Fruit fly (Drosophila melanogaster) whole organism, wandering third instar larva: ENCODE measurements around the gene CG9297.

ENCODE experiments used
- Abd-B ChIP-seq: fragments of >200 bp; optimal IDR thresholded peaks from 2 replicates; lab custom pipeline; 2017; ENCODE audit warnings: missing biosample characterization, missing genetic modification characterization
- CG9705 ChIP-seq: fragments of 200-800 bp; sonication (Bioruptor generic); optimal IDR thresholded peaks from 2 replicates; lab custom pipeline; 2018; ENCODE audit warnings: missing biosample characterization, mild to moderate bottlenecking, missing genetic modification characterization
- CrebA ChIP-seq: fragments of 200-800 bp; sonication (Bioruptor generic); optimal IDR thresholded peaks from 2 replicates; lab custom pipeline; 2016; ENCODE audit warnings: missing biosample characterization, mild to moderate bottlenecking, missing genetic modification characterization, borderline replicate concordance
- Dif ChIP-seq: fragments of 200-275, 200-300 bp; sonication (Bioruptor generic); optimal IDR thresholded peaks from 2 replicates; lab custom pipeline; 2018; ENCODE audit warnings: missing biosample characterization, missing genetic modification characterization; ENCODE audit not compliant: partially characterized antibody
- HLH106 ChIP-seq: fragments of 200-800 bp; optimal IDR thresholded peaks from 3 replicates; lab custom pipeline; 2019; ENCODE audit warnings: missing biosample characterization, mild to moderate bottlenecking, missing genetic modification characterization, moderate library complexity
- Hnf4 ChIP-seq: fragments of 200-800 bp; sonication (Bioruptor generic); optimal IDR thresholded peaks from 2 replicates; lab custom pipeline; 2016; ENCODE audit warnings: missing biosample characterization, mild to moderate bottlenecking, missing genetic modification characterization
- Jra ChIP-seq: sonication (Bioruptor generic); optimal IDR thresholded peaks from 2 replicates; lab custom pipeline; 2016; ENCODE audit warnings: missing biosample characterization, missing genetic modification characterization
- Myc ChIP-seq: fragments of >200 bp; optimal IDR thresholded peaks from 2 replicates; lab custom pipeline; 2017
- N ChIP-seq: fragments of >200 bp; optimal IDR thresholded peaks from 2 replicates; lab custom pipeline; 2018; ENCODE audit warnings: missing biosample characterization, missing external identifiers, missing genetic modification characterization
- OdsH ChIP-seq: fragments of 200-800 bp; sonication (Bioruptor generic); optimal IDR thresholded peaks from 2 replicates; lab custom pipeline; 2016; ENCODE audit warnings: missing biosample characterization, mild to moderate bottlenecking, missing genetic modification characterization
- Rel ChIP-seq, 2 experiments: fragments of 200-800 bp; sonication (Bioruptor generic) in 1 of 2; optimal IDR thresholded peaks; 2 replicates in 1 of 2; 3 replicates in 1 of 2; lab custom pipeline; 2016 to 2019; ENCODE audit warnings: mild to moderate bottlenecking in 2 of 2, missing biosample characterization in 2 of 2, missing genetic modification characterization in 2 of 2, moderate library complexity in 1 of 2
- Sp1 ChIP-seq: fragments of 200-800 bp; sonication (Bioruptor generic); optimal IDR thresholded peaks from 3 replicates; lab custom pipeline; 2019; ENCODE audit warnings: missing biosample characterization, mild to moderate bottlenecking, missing genetic modification characterization, moderate library complexity
- Vsx2 ChIP-seq: fragments of 200-300, 225-300 bp; sonication (Bioruptor generic); optimal IDR thresholded peaks from 2 replicates; lab custom pipeline; 2018; ENCODE audit warnings: missing biosample characterization, missing genetic modification characterization; ENCODE audit not compliant: partially characterized antibody
- br ChIP-seq: fragments of 200-800 bp; sonication (Bioruptor generic); optimal IDR thresholded peaks from 2 replicates; lab custom pipeline; 2016; ENCODE audit warnings: missing biosample characterization, missing genetic modification characterization
- brk ChIP-seq: fragments of 200-800 bp; sonication (Bioruptor generic); optimal IDR thresholded peaks from 2 replicates; lab custom pipeline; 2016; ENCODE audit warnings: missing biosample characterization, mild to moderate bottlenecking, missing genetic modification characterization
- dl ChIP-seq, 2 experiments: fragments of 175-275, 200-275 bp in 1 of 2; fragments of 200-275 bp in 1 of 2; sonication (Bioruptor generic); optimal IDR thresholded peaks; lab custom pipeline; 2018; ENCODE audit warnings: mild to moderate bottlenecking in 2 of 2, missing biosample characterization in 2 of 2, missing genetic modification characterization in 2 of 2, moderate library complexity in 2 of 2; ENCODE audit not compliant: partially characterized antibody in 2 of 2, insufficient read depth in 1 of 2
- dmrt93B ChIP-seq: fragments of 200-800 bp; sonication (Bioruptor generic); optimal IDR thresholded peaks from 2 replicates; lab custom pipeline; 2018; ENCODE audit warnings: missing biosample characterization, mild to moderate bottlenecking, missing genetic modification characterization
- ey ChIP-seq: fragments of 200-800 bp; sonication (Bioruptor generic); optimal IDR thresholded peaks from 2 replicates; lab custom pipeline; 2016; ENCODE audit warnings: missing biosample characterization, missing genetic modification characterization
- foxo ChIP-seq, 2 experiments: fragments of 200-800 bp; sonication (Bioruptor generic); optimal IDR thresholded peaks; 2 replicates in 1 of 2; 3 replicates in 1 of 2; lab custom pipeline; 2016 to 2017; ENCODE audit warnings: missing biosample characterization in 2 of 2, missing genetic modification characterization in 2 of 2
- fru ChIP-seq: fragments of 200-800 bp; sonication (Bioruptor generic); optimal IDR thresholded peaks from 3 replicates; lab custom pipeline; 2016; ENCODE audit warnings: missing biosample characterization, mild to moderate bottlenecking, missing genetic modification characterization
- h ChIP-seq: fragments of 200-800 bp; sonication (Bioruptor generic); optimal IDR thresholded peaks from 3 replicates; lab custom pipeline; 2016; ENCODE audit warnings: missing biosample characterization, mild to moderate bottlenecking, missing genetic modification characterization
- lola ChIP-seq: fragments of >200 bp; optimal IDR thresholded peaks from 2 replicates; lab custom pipeline; 2017; ENCODE audit warnings: missing biosample characterization, missing genetic modification characterization
- pan ChIP-seq: fragments of >200 bp; optimal IDR thresholded peaks from 2 replicates; lab custom pipeline; 2017
- psq ChIP-seq: fragments of 200-800 bp; sonication (Bioruptor generic); optimal IDR thresholded peaks from 3 replicates; lab custom pipeline; 2017; ENCODE audit warnings: missing biosample characterization, mild to moderate bottlenecking, missing genetic modification characterization, moderate library complexity
- rgr ChIP-seq: fragments of 200-800 bp; sonication (Bioruptor generic); optimal IDR thresholded peaks from 3 replicates; lab custom pipeline; 2016; ENCODE audit warnings: missing biosample characterization, mild to moderate bottlenecking, missing genetic modification characterization
- sv ChIP-seq: fragments of 200-800 bp; sonication (Bioruptor generic); optimal IDR thresholded peaks from 3 replicates; lab custom pipeline; 2016; ENCODE audit warnings: missing biosample characterization, missing genetic modification characterization
- usp ChIP-seq: fragments of >200 bp; optimal IDR thresholded peaks from 2 replicates; lab custom pipeline; 2017; ENCODE audit warnings: missing biosample characterization, missing genetic modification characterization

Gene CG9297

DNA sequence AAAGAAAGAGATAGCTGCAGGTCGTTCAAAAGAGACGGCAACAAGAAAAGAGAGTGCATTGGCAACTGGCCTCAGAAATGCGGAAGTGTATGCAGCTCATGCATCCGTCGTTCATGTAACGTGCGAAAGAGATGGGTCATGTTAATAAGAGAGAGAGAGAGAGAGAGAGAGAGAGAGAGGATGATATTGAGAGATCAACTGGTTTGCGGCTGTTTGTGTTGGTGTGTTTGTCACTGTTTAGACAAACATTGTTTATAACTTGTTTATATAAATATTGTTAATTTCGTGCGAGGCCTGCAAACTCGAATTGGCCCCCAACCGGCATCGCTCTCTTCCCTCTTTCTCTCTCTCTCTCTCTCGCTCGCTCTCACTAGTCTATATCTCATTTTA, 23.4 kb downstream of the CG9297 start:
- peak in 1 of 2 experiments; percentile 44 for TF ChIP-seq dl (GFP tag; optimal IDR thresholded peaks at IDR 0.05; lab: Kevin White, UChicago; ENCODE audit: insufficient read depth in 1 of 2, partially characterized antibody in 2 of 2)
- no peak for TF ChIP-seq usp (GFP tag; lab: Kevin White, UChicago)
- TF ChIP-seq Abd-B (GFP tag; lab: Kevin White, UChicago): no peak
- TF ChIP-seq Vsx2 (GFP tag; lab: Kevin White, UChicago): peak; percentile 36
- TF ChIP-seq Dif (GFP tag; lab: Kevin White, UChicago): peak; percentile 60
- TF ChIP-seq fru (GFP tag; lab: Kevin White, UChicago): peak; percentile 19

DNA sequence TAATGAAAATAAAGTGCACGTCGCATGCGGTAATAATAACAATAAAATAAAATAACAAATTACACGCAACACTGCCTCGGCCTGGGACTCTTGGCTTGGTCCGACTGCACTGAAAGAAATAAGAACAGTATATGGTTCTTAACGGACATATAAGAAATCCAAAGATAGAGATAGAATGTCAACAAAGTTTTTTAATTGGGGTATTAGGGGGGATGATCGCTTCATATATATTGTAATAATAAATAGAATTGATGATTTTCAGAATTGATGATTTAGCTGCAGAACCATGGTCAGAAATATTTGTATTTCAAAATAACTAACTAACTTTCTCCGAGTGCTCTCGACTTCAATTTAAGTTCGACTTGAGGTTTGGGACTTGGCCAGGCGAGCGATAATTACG, 24.8 kb downstream of the CG9297 start:
- no peak for TF ChIP-seq Myc (lab: Kevin White, UChicago)
- TF ChIP-seq foxo (GFP tag; optimal IDR thresholded peaks at IDR 0.05; lab: Kevin White, UChicago): peak in 1 of 2 experiments; percentile 69
- TF ChIP-seq br: peak; percentile 10
- TF ChIP-seq h (GFP tag; lab: Kevin White, UChicago): peak; percentile 52
- no peak for TF ChIP-seq Dif (GFP tag; lab: Kevin White, UChicago)
- peak; percentile 34 for TF ChIP-seq psq
- TF ChIP-seq HLH106 (tag; lab: Kevin White, UChicago): peak; percentile 59
- TF ChIP-seq pan: no peak
- TF ChIP-seq CrebA (GFP tag; lab: Kevin White, UChicago): no peak
- TF ChIP-seq CG9705: no peak
- TF ChIP-seq lola (GFP tag; lab: Kevin White, UChicago): no peak
- TF ChIP-seq OdsH: peak; percentile 14
- peak; percentile 6 for TF ChIP-seq ey
- peak; percentile 63 for TF ChIP-seq Sp1
- TF ChIP-seq dmrt93B: peak; percentile 27
- TF ChIP-seq rgr (GFP tag; lab: Kevin White, UChicago): no peak
- TF ChIP-seq fru (GFP tag; lab: Kevin White, UChicago): peak; percentile 66
- TF ChIP-seq Jra (GFP tag; lab: Kevin White, UChicago): no peak
- TF ChIP-seq, all 38 proteins: peak for 10

DNA sequence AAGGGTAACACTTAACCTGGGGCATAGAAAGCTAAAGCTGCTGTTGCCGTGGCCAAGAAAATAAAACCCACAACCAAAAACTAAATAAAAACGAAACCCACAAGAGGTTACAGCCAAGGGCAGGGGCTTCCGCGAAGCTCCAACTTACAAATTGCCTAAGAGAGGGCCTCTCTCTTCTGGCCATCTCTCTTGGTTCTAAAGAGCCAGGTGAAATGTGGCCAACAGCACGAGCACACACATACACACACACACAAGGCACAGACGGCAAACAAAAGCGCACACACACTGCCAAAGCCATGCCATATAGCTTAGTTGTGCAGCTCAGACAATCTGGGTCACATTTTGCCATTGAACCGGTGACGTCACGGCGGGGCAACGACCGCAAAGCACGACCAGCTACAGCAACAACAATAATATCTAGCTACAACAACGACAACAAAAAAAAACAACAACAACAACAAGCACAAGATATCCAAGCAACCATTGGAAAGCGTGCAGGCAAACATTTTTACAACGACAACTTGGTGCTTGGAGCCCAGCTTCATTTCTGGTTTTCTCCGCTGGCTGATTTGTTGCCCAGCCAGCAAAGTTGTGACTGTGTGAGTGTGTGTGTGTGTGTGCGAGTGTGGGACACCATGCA, 25.4 kb downstream of the CG9297 start:
- no peak for TF ChIP-seq pan
- no peak for TF ChIP-seq N (GFP tag; lab: Kevin White, UChicago)

DNA sequence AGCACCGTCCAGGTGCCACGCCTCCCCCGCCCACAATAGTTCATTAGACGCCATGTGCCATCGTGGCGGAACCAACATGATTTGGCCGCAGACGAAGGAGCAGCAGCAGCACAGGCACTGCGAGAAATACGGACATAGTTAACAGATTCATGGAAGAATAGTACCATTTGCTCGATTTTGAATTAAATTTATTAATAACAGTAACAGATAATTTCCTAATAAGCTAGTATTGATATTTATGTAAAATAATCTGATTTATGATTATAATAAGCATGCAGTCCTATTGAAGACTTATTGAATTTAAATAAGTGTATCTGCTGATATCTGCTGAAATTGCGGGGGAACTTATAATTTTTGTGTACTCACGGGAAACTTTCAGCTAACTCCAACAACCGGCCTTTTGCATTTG, 26.0 kb downstream of the CG9297 start:
- no peak for TF ChIP-seq Vsx2 (GFP tag; lab: Kevin White, UChicago)
- no peak for TF ChIP-seq Hnf4 (GFP tag; lab: Kevin White, UChicago)
- TF ChIP-seq sv: no peak
- no peak for TF ChIP-seq N (GFP tag; lab: Kevin White, UChicago)
- no peak for TF ChIP-seq br
- no peak for TF ChIP-seq brk (GFP tag; lab: Kevin White, UChicago)

DNA sequence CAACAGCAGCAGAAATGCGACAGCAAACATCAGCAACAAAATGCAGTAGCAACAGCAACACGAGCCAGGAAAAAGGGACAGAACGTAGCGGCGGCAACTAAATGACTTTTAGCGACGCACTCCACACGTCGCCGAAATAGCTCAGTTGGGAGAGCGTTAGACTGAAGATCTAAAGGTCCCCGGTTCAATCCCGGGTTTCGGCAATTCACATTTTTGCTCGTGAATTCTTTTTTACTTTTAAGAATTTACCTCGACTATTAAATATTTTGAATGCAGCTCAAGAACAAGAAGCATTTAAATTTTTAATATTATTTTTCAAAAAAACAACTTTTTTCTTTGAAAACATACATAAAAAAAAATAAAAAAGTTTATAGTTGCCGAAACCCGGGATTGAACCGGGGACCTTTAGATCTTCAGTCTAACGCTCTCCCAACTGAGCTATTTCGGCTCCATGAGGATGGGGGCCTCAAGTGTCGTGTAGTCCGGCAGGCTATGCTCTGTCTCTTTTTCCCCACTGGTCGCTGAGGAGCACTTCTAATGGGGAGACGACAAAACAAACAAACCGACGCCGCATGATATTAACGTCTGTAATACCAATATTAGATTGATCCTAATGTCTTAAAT, 26.6 kb downstream of the CG9297 start:
- no peak for TF ChIP-seq Rel (GFP tag; optimal IDR thresholded peaks at IDR 0.05; lab: Kevin White, UChicago)
- TF ChIP-seq Rel (tag; optimal IDR thresholded peaks at IDR 0.05; lab: Kevin White, UChicago): peak; percentile 8
- no peak for TF ChIP-seq dl (GFP tag; optimal IDR thresholded peaks at IDR 0.05; lab: Kevin White, UChicago; ENCODE audit: insufficient read depth in 1 of 2, partially characterized antibody in 2 of 2)
- TF ChIP-seq, all 38 proteins: peak for 1
